Fruit fly (Drosophila melanogaster) whole organism, embryonic: ENCODE results near the gene CG32436.

Experiments
- B-H2 ChIP-seq: fragments of 200-800 bp; sonication (Bioruptor generic); optimal IDR thresholded peaks from 2 replicates; lab custom pipeline; 2018; ENCODE audit warnings: missing biosample characterization, mild to moderate bottlenecking, missing genetic modification characterization
- CG11093 ChIP-seq: fragments of 200-800 bp; sonication (Bioruptor generic); IDR thresholded peaks from 3 replicates; pipeline ENCODE4 v1.3.6; 2022; ENCODE audit warnings: missing biosample characterization, missing genetic modification characterization
- CG12155 ChIP-seq: fragments of 200-800 bp; sonication (Bioruptor generic); optimal IDR thresholded peaks from 3 replicates; lab custom pipeline; 2016; ENCODE audit warnings: missing biosample characterization, missing genetic modification characterization
- CG12769 ChIP-seq: fragments of 200-800 bp; sonication (Bioruptor generic); optimal IDR thresholded peaks from 2 replicates; lab custom pipeline; 2019; ENCODE audit warnings: missing biosample characterization, mild to moderate bottlenecking, missing genetic modification characterization, moderate library complexity
- CG13287 ChIP-seq: fragments of 200-800 bp; sonication (Bioruptor generic); IDR thresholded peaks from 2 replicates; pipeline ENCODE4 v1.3.6; 2022; ENCODE audit warnings: missing biosample characterization, missing genetic modification characterization; ENCODE audit not compliant: partially characterized antibody
- CG14441 ChIP-seq: fragments of 200-800 bp; sonication (Bioruptor generic); IDR thresholded peaks from 2 replicates; pipeline ENCODE4 v1.3.6; 2022; ENCODE audit warnings: missing biosample characterization, missing genetic modification characterization
- CG15514 ChIP-seq: fragments of 200-800 bp; sonication (Bioruptor generic); optimal IDR thresholded peaks from 3 replicates; lab custom pipeline; 2017; ENCODE audit warnings: missing biosample characterization, missing genetic modification characterization, mild to moderate bottlenecking, moderate library complexity, missing genetic modification reagents
- CG16813 ChIP-seq: fragments of 200-800 bp; sonication (Bioruptor generic); IDR thresholded peaks from 3 replicates; pipeline ENCODE4 v1.3.6; 2022; ENCODE audit warnings: missing biosample characterization, missing genetic modification characterization; ENCODE audit not compliant: partially characterized antibody
- CG17186 ChIP-seq: fragments of 200-800 bp; sonication (Bioruptor generic); optimal IDR thresholded peaks from 3 replicates; lab custom pipeline; 2017; ENCODE audit warnings: missing biosample characterization, missing genetic modification reagents, missing genetic modification characterization
- CG2199 ChIP-seq: fragments of 200-800 bp; sonication (Bioruptor generic); IDR thresholded peaks from 3 replicates; pipeline ENCODE4 v1.3.6; 2022; ENCODE audit warnings: missing biosample characterization, missing genetic modification characterization
- CG7556 ChIP-seq: fragments of 200-800 bp; sonication (Bioruptor generic); optimal IDR thresholded peaks from 2 replicates; lab custom pipeline; 2017; ENCODE audit warnings: missing biosample characterization, mild to moderate bottlenecking, missing genetic modification characterization
- CG8388 ChIP-seq: fragments of 200-800 bp; sonication (Bioruptor generic); optimal IDR thresholded peaks from 2 replicates; lab custom pipeline; 2019; ENCODE audit warnings: missing biosample characterization, mild to moderate bottlenecking, missing genetic modification characterization, moderate library complexity
- D19B ChIP-seq: fragments of 200-800 bp; sonication (Bioruptor generic); optimal IDR thresholded peaks from 2 replicates; lab custom pipeline; 2017; ENCODE audit warnings: missing biosample characterization, mild to moderate bottlenecking, missing genetic modification characterization
- Deaf1 ChIP-seq: fragments of 200-800 bp; optimal IDR thresholded peaks from 3 replicates; lab custom pipeline; 2019; ENCODE audit warnings: missing biosample characterization, mild to moderate bottlenecking, missing genetic modification characterization, moderate library complexity
- Doc3 ChIP-seq: fragments of 200-800 bp; sonication (Bioruptor generic); IDR thresholded peaks from 3 replicates; pipeline ENCODE4 v1.3.6; 2022; ENCODE audit warnings: missing biosample characterization, missing genetic modification characterization; ENCODE audit not compliant: partially characterized antibody
- Eip74EF ChIP-seq, 2 experiments: fragments of 200-800 bp in 1 of 2; fragments of >200 bp in 1 of 2; sonication (Bioruptor generic) in 1 of 2; optimal IDR thresholded peaks; 2 replicates each; lab custom pipeline; 2017 to 2019; ENCODE audit warnings: missing biosample characterization in 2 of 2, missing genetic modification characterization in 2 of 2, mild to moderate bottlenecking in 1 of 2, moderate library complexity in 1 of 2
- GATAe ChIP-seq: fragments of 200-800 bp; sonication (Bioruptor generic); conservative IDR thresholded peaks from 2 replicates; pipeline ENCODE4 v1.3.6; 2022; ENCODE audit warnings: missing biosample characterization, missing genetic modification characterization
- HLH4C ChIP-seq: fragments of 200-800 bp; sonication (Bioruptor generic); IDR thresholded peaks from 3 replicates; pipeline ENCODE4 v1.3.6; 2022; ENCODE audit warnings: missing biosample characterization, missing genetic modification characterization; ENCODE audit not compliant: partially characterized antibody
- Neu2 ChIP-seq: fragments of 200-800 bp; sonication (Bioruptor generic); optimal IDR thresholded peaks from 3 replicates; lab custom pipeline; 2016; ENCODE audit warnings: missing biosample characterization, missing genetic modification characterization, borderline replicate concordance
- PHDP ChIP-seq: fragments of 200-800 bp; sonication (Bioruptor generic); optimal IDR thresholded peaks from 3 replicates; lab custom pipeline; 2018; ENCODE audit warnings: missing biosample characterization, mild to moderate bottlenecking, missing genetic modification characterization, moderate library complexity
- TFAM ChIP-seq: fragments of 200-800 bp; sonication (Bioruptor generic); optimal IDR thresholded peaks from 2 replicates; lab custom pipeline; 2017; ENCODE audit warnings: missing biosample characterization, missing genetic modification characterization, inconsistent platforms
- YL-1 ChIP-seq: fragments of 200-800 bp; sonication (Bioruptor generic); optimal IDR thresholded peaks from 3 replicates; lab custom pipeline; 2017; ENCODE audit warnings: missing biosample characterization, mild to moderate bottlenecking, missing genetic modification characterization
- aop ChIP-seq: fragments of 200-800 bp; sonication (Bioruptor generic); IDR thresholded peaks from 2 replicates; pipeline ENCODE4 v1.3.6; 2022; ENCODE audit warnings: missing biosample characterization, missing genetic modification characterization
- ato ChIP-seq: fragments of 200-800 bp; sonication (Bioruptor generic); IDR thresholded peaks from 2 replicates; pipeline ENCODE4 v1.3.6; 2022; ENCODE audit warnings: missing biosample characterization, missing genetic modification characterization; ENCODE audit not compliant: partially characterized antibody
- corto ChIP-seq: fragments of 200-800 bp; sonication (Bioruptor generic); optimal IDR thresholded peaks from 2 replicates; lab custom pipeline; 2016; ENCODE audit warnings: missing biosample characterization, mild to moderate bottlenecking, missing genetic modification characterization, moderate library complexity
- esg ChIP-seq: fragments of 200-800 bp; sonication (Bioruptor generic); conservative IDR thresholded peaks from 2 replicates; pipeline ENCODE4 v1.3.6; 2022; ENCODE audit warnings: missing biosample characterization, missing genetic modification characterization
- exex ChIP-seq: fragments of 200-800 bp; sonication (Bioruptor generic); optimal IDR thresholded peaks from 4 replicates; lab custom pipeline; 2018; ENCODE audit warnings: missing biosample characterization, mild to moderate bottlenecking, missing genetic modification characterization, moderate library complexity
- gfzf ChIP-seq: fragments of 200-800 bp; sonication (Bioruptor generic); optimal IDR thresholded peaks from 2 replicates; lab custom pipeline; 2016; ENCODE audit warnings: missing biosample characterization, mild to moderate bottlenecking, missing genetic modification characterization, moderate library complexity
- grn ChIP-seq: fragments of 200-800 bp; sonication (Bioruptor generic); optimal IDR thresholded peaks from 3 replicates; lab custom pipeline; 2017; ENCODE audit warnings: missing biosample characterization, missing genetic modification characterization
- mirr ChIP-seq: fragments of 200-800 bp; sonication (Bioruptor generic); optimal IDR thresholded peaks from 3 replicates; lab custom pipeline; 2018; ENCODE audit warnings: missing biosample characterization, mild to moderate bottlenecking, missing genetic modification characterization
- nau ChIP-seq: fragments of 200-800 bp; sonication (Bioruptor generic); optimal IDR thresholded peaks from 3 replicates; lab custom pipeline; 2017; ENCODE audit warnings: missing biosample characterization, mild to moderate bottlenecking, missing genetic modification characterization, missing genetic modification reagents
- pan ChIP-seq, 4 experiments: fragments of >200 bp in 3 of 4; fragments of 200-800 bp in 1 of 4; sonication (Bioruptor generic) in 1 of 4; optimal IDR thresholded peaks in 3 of 4; IDR thresholded peaks in 1 of 4; 2 replicates each; pipeline versions ENCODE4 v1.3.6 to Lab custom; 2017 to 2022; ENCODE audit warnings: missing biosample characterization in 2 of 4, missing genetic modification characterization in 2 of 4, mixed read lengths in 1 of 4
- peb ChIP-seq: fragments of 200-800 bp; sonication (Bioruptor generic); IDR thresholded peaks from 2 replicates; pipeline ENCODE4 v1.3.6; 2022; ENCODE audit warnings: missing biosample characterization, missing genetic modification characterization
- psq ChIP-seq: fragments of 200-800 bp; sonication (Bioruptor generic); optimal IDR thresholded peaks from 2 replicates; lab custom pipeline; 2017; ENCODE audit warnings: missing biosample characterization, missing genetic modification characterization
- run ChIP-seq: fragments of 200-800 bp; sonication (Bioruptor generic); optimal IDR thresholded peaks from 3 replicates; lab custom pipeline; 2018; ENCODE audit warnings: missing biosample characterization, mild to moderate bottlenecking, missing genetic modification characterization
- sd ChIP-seq: fragments of 200-800 bp; sonication (Bioruptor generic); optimal IDR thresholded peaks from 3 replicates; lab custom pipeline; 2018; ENCODE audit warnings: missing biosample characterization, mild to moderate bottlenecking, missing genetic modification characterization, moderate library complexity
- sens ChIP-seq: fragments of 200-800 bp; sonication (Bioruptor generic); peaks from one replicate; lab custom pipeline; 2016; ENCODE audit warnings: missing biosample characterization, missing genetic modification characterization
- slbo ChIP-seq: fragments of 200-800 bp; sonication (Bioruptor generic); IDR thresholded peaks from 2 replicates; pipeline ENCODE4 v1.3.6; 2022; ENCODE audit warnings: missing biosample characterization, missing genetic modification characterization
- slp2 ChIP-seq: fragments of 200-800 bp; sonication (Bioruptor generic); optimal IDR thresholded peaks from 2 replicates; lab custom pipeline; 2016; ENCODE audit warnings: missing biosample characterization, missing genetic modification characterization
- sr ChIP-seq: fragments of 200-800 bp; sonication (Bioruptor generic); IDR thresholded peaks from 3 replicates; pipeline ENCODE4 v1.3.6; 2022; ENCODE audit warnings: missing biosample characterization, missing genetic modification characterization
- ssp ChIP-seq: fragments of 200-800 bp; sonication (Bioruptor generic); IDR thresholded peaks from 2 replicates; pipeline ENCODE4 v1.3.6; 2022; ENCODE audit warnings: missing biosample characterization, missing genetic modification characterization
- sug ChIP-seq: fragments of 200-800 bp; optimal IDR thresholded peaks from 2 replicates; lab custom pipeline; 2019; ENCODE audit warnings: missing biosample characterization, mild to moderate bottlenecking, missing genetic modification characterization, moderate library complexity
- tna ChIP-seq: fragments of 200-800 bp; sonication (Bioruptor generic); IDR thresholded peaks from 2 replicates; pipeline ENCODE4 v1.3.6; 2022; ENCODE audit warnings: missing biosample characterization, missing genetic modification characterization; ENCODE audit not compliant: partially characterized antibody
- toy ChIP-seq: fragments of 200-800 bp; sonication (Bioruptor generic); IDR thresholded peaks from 2 replicates; pipeline ENCODE4 v1.3.6; 2022; ENCODE audit warnings: missing biosample characterization, missing genetic modification characterization
- wor ChIP-seq: fragments of 200-800 bp; sonication (Bioruptor generic); IDR thresholded peaks from 2 replicates; pipeline ENCODE4 v1.3.6; 2022; ENCODE audit warnings: missing biosample characterization, missing genetic modification characterization

The CG32436 gene

dm6 chr3L:21389758-21390157 is 45.9 kb downstream of the CG32436 start:
- TF ChIP-seq slp2 (GFP tag; lab: Kevin White, UChicago) (no peak), CG2199 (GFP tag; lab: Robert Waterston, UW) (no peak), corto (GFP tag; lab: Kevin White, UChicago) (peak; percentile 30), CG11093 (no peak), Neu2 (GFP tag; lab: Kevin White, UChicago) (no peak), nau (no peak), CG12155 (GFP tag; lab: Kevin White, UChicago) (no peak), B-H2 (no peak), TFAM (GFP tag; lab: Kevin White, UChicago) (no peak), CG17186 (GFP tag; lab: Kevin White, UChicago) (no peak), toy (GFP tag; lab: Robert Waterston, UW) (no peak), sens (GFP tag; lab: Kevin White, UChicago) (peak; percentile 19), psq (no peak), ssp (no peak)

dm6 chr3L:21390431-21390830 is 46.6 kb downstream of the CG32436 start:
- TF ChIP-seq slbo (no peak), CG8388 (GFP tag; lab: Kevin White, UChicago) (no peak), sens (GFP tag; lab: Kevin White, UChicago) (peak; percentile 32), CG16813 (GFP tag; lab: Robert Waterston, UW) (peak; percentile 30; the same call in 1 of the 3 replicates), ato (GFP tag; lab: Robert Waterston, UW) (no peak), CG13287 (GFP tag; lab: Robert Waterston, UW) (peak; percentile 12; the same call in 1 of the 2 replicates), HLH4C (GFP tag; lab: Robert Waterston, UW) (peak; percentile 66), YL-1 (no peak), sug (tag; lab: Kevin White, UChicago) (peak; percentile 8), GATAe (GFP tag; lab: Robert Waterston, UW) (0 out of 2 replicates have a peak, but pooled peaks have one; percentile 10), D19B (peak; percentile 68), mirr (GFP tag; lab: Kevin White, UChicago) (peak; percentile 22), exex (tag; lab: Kevin White, UChicago) (peak; percentile 13), CG12769 (tag; lab: Kevin White, UChicago) (peak; percentile 19), run (tag; lab: Kevin White, UChicago) (no peak), tna (GFP tag; lab: Robert Waterston, UW) (peak; percentile 31; the same call in 1 of the 2 replicates), gfzf (GFP tag; lab: Kevin White, UChicago) (no peak), sd (tag; lab: Kevin White, UChicago) (peak; percentile 30)

dm6 chr3L:21398156-21398555 is 54.3 kb downstream of the CG32436 start:
- TF ChIP-seq sd (tag; lab: Kevin White, UChicago) (peak; percentile 22), aop (no peak), PHDP (tag; lab: Kevin White, UChicago) (no peak)

- TF ChIP-seq exex (tag; lab: Kevin White, UChicago) (peak; percentile 23), wor (GFP tag; lab: Robert Waterston, UW) (no peak), corto (GFP tag; lab: Kevin White, UChicago) (no peak), CG7556 (GFP tag; lab: Kevin White, UChicago) (no peak), pan (optimal IDR thresholded peaks at IDR 0.05; lab: Kevin White, UChicago) (no peak), pan (GFP tag; optimal IDR thresholded peaks at IDR 0.05 in 1 of 2, IDR thresholded peaks at IDR 0.05 in 1 of 2) (no peak), Doc3 (GFP tag; lab: Robert Waterston, UW) (no peak), sr (GFP tag; lab: Robert Waterston, UW) (no peak), esg (GFP tag; lab: Robert Waterston, UW) (no peak), peb (GFP tag; lab: Robert Waterston, UW) (no peak), grn (GFP tag; lab: Kevin White, UChicago) (peak; percentile 56), CG14441 (0 out of 2 replicates have a peak, but pooled peaks have one; percentile 27), Eip74EF (GFP tag; optimal IDR thresholded peaks at IDR 0.05; lab: Kevin White, UChicago) (no peak), Deaf1 (tag; lab: Kevin White, UChicago) (peak; percentile 15), CG15514 (GFP tag; lab: Kevin White, UChicago) (no peak)
Observed at dm6 chr3L:21400206-21400605, 56.4 kb downstream of the CG32436 start.
